Worm (Caenorhabditis elegans): Measurements from ENCODE around the gene srt-3.

DNA sequence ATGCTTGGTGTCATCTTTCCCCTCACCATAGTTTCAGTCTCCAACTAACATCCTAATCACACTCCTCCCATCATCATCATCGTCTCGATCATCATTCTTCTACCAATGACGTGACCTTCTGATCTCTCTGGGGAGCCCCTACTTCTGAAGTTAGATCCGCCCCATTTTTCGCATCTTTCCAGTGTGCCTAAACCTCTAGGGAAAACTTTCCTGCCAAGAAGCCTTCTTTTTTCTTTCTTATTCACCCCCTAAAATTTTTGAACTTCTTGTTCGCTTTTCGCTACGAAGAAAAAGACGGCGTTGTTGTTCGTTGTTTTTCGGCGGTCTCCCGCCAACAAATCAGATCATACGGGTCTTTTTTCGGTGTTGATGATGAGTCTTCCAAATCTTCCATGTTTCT is 41.7 kb downstream of the srt-3 start:
- TF ChIP-seq pha-4 (tag; optimal IDR thresholded peaks at IDR 0.05): no peak
- TF ChIP-seq C17E4.6 (GFP tag; IDR thresholded peaks at IDR 0.05): no peak
- TF ChIP-seq B0336.3 (GFP tag; IDR thresholded peaks at IDR 0.05): no peak
- TF ChIP-seq mcd-1 (GFP tag; IDR thresholded peaks at IDR 0.05): no peak
- no peak for TF ChIP-seq madf-3 (GFP tag; IDR thresholded peaks at IDR 0.05)
- TF ChIP-seq bed-1 (GFP tag; IDR thresholded peaks at IDR 0.05): no peak
- no peak for TF ChIP-seq xnd-1 (tag; optimal IDR thresholded peaks at IDR 0.05)
- no peak for TF ChIP-seq F37B4.10 (GFP tag; IDR thresholded peaks at IDR 0.05)
- TF ChIP-seq unc-62 (GFP tag; optimal IDR thresholded peaks at IDR 0.05): no peak
- no peak for TF ChIP-seq ets-4 (GFP tag; optimal IDR thresholded peaks at IDR 0.05)
- no peak for TF ChIP-seq F57C9.4 (tag; optimal IDR thresholded peaks at IDR 0.05)
- TF ChIP-seq dpff-1 (tag; optimal IDR thresholded peaks at IDR 0.05): no peak
- no peak for TF ChIP-seq lir-1 (GFP tag; conservative IDR thresholded peaks at IDR 0.05)
- TF ChIP-seq ama-1 (optimal IDR thresholded peaks at IDR 0.05): no peak
- no peak for TF ChIP-seq ama-1 (GFP tag; optimal IDR thresholded peaks at IDR 0.05)
